Worm (Caenorhabditis elegans) whole organism, young adult: ENCODE data around the gene nhr-125.
A peak's percentile ranks its signal among the peaks of the same experiment; 100 is the strongest.

Experiments used
- F52B5.7 ChIP-seq: sonication (generic microtip); optimal IDR thresholded peaks from 2 replicates; lab custom pipeline; 2016; ENCODE audit warnings: mild to moderate bottlenecking, missing genetic modification characterization, missing compliant biosample characterization
- ZK185.1 ChIP-seq: sonication (generic microtip); optimal IDR thresholded peaks from 2 replicates; lab custom pipeline; 2016; ENCODE audit warnings: mild to moderate bottlenecking, missing genetic modification characterization, missing compliant biosample characterization; ENCODE audit not compliant: poor library complexity, severe bottlenecking
- egl-18 ChIP-seq: fragments of 200-800 bp; sonication (Bioruptor generic); IDR thresholded peaks from 2 replicates; pipeline ENCODE4 v1.3.6; 2022; ENCODE audit warnings: missing genetic modification reagents, missing genetic modification characterization, missing compliant biosample characterization
- hlh-26 ChIP-seq: fragments of 200-800 bp; sonication (Bioruptor generic); conservative IDR thresholded peaks from 2 replicates; pipeline ENCODE4 v1.3.6; 2022; ENCODE audit warnings: missing genetic modification reagents, missing genetic modification characterization, missing compliant biosample characterization
- let-526 ChIP-seq: fragments of 200-800 bp; sonication (Bioruptor generic); IDR thresholded peaks from 2 replicates; pipeline ENCODE4 v1.3.6; 2022; ENCODE audit warnings: missing genetic modification reagents, missing genetic modification characterization, missing compliant biosample characterization
- pha-4 ChIP-seq: fragments of 150-350 bp; sonication (generic microtip); optimal IDR thresholded peaks from 2 replicates; lab custom pipeline; 2014; ENCODE audit warnings: missing biosample characterization, missing genetic modification reagents, missing genetic modification characterization
- snpc-1.1 ChIP-seq: sonication (generic microtip); optimal IDR thresholded peaks from 2 replicates; lab custom pipeline; 2017; ENCODE audit warnings: missing genetic modification characterization, mild to moderate bottlenecking, missing compliant biosample characterization, antibody characterized with exemption, moderate library complexity, missing genotype, missing genetic modification reagents; ENCODE audit not compliant: insufficient read depth
- snpc-4 ChIP-seq, 5 experiments: fragments of 150-350 bp in 1 of 5; sonication (generic microtip) in 4 of 5; optimal IDR thresholded peaks; 2 replicates each; lab custom pipeline; 2014 to 2018; ENCODE audit warnings: missing genetic modification characterization in 5 of 5, missing biosample characterization in 3 of 5, antibody characterized with exemption in 2 of 5, mild to moderate bottlenecking in 2 of 5, missing compliant biosample characterization in 2 of 5, missing genotype in 2 of 5, moderate library complexity in 2 of 5, missing genetic modification reagents in 1 of 5
- tbx-9 ChIP-seq: sonication (generic microtip); optimal IDR thresholded peaks from 2 replicates; lab custom pipeline; 2016; ENCODE audit warnings: borderline replicate concordance, missing genetic modification characterization, inconsistent platforms, missing compliant biosample characterization

DNA sequence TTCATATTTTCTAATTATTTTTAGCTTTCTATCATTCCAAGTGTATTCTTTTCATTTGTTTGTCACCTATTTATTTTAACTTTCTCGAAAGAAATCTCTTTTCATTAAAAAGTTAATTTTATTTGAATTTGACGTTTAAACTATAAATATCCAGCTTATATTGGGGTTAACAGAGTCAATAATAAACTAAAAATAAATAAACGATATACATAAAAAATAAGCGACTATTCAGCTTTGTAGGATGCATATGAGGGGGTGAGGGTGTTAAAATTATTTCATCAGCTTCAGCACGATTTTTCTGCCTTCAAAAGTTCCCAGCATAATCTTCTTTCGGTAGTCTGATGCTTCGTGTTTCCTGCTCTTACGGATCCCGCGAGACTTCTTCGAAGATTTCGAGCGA is 48.3 kb upstream of the nhr-125 start:
- TF ChIP-seq tbx-9 (tag; lab: Kevin White, UChicago) (no peak), pha-4 (tag; lab: Kevin White, UChicago) (no peak), snpc-4 (GFP tag; optimal IDR thresholded peaks at IDR 0.05; lab: Kevin White, UChicago) (no peak), snpc-4 (tag; optimal IDR thresholded peaks at IDR 0.05; lab: Kevin White, UChicago) (peak in 1 of 4 experiments; percentile 0), snpc-1.1 (tag; lab: Kevin White, UChicago) (no peak), egl-18 (no peak), ZK185.1 (tag; lab: Kevin White, UChicago) (no peak), let-526 (GFP tag; lab: Robert Waterston, UW) (no peak), F52B5.7 (no peak), hlh-26 (GFP tag; lab: Robert Waterston, UW) (no peak)
